Fruit fly (Drosophila melanogaster) whole organism, embryonic: ENCODE measurements around the gene CG1103.

ENCODE experiments used
- ATbp ChIP-seq: fragments of 200-800 bp; sonication (Bioruptor generic); optimal IDR thresholded peaks from 2 replicates; lab custom pipeline; 2017; ENCODE audit warnings: missing biosample characterization, mild to moderate bottlenecking, missing genetic modification characterization, missing genetic modification reagents
- CG10209 ChIP-seq: fragments of 200-800 bp; sonication (Bioruptor generic); optimal IDR thresholded peaks from 3 replicates; lab custom pipeline; 2017; ENCODE audit warnings: missing biosample characterization, mild to moderate bottlenecking, missing genetic modification characterization, missing genetic modification reagents
- CG10543 ChIP-seq: fragments of 200-800 bp; sonication (Bioruptor generic); optimal IDR thresholded peaks from 3 replicates; lab custom pipeline; 2017; ENCODE audit warnings: missing biosample characterization, mild to moderate bottlenecking, missing genetic modification characterization, moderate library complexity
- CG12391 ChIP-seq: fragments of 200-800 bp; sonication (Bioruptor generic); optimal IDR thresholded peaks from 3 replicates; lab custom pipeline; 2018; ENCODE audit warnings: missing biosample characterization, mild to moderate bottlenecking, missing genetic modification characterization, moderate library complexity
- CG12942 ChIP-seq: fragments of 200-800 bp; sonication (Bioruptor generic); optimal IDR thresholded peaks from 3 replicates; lab custom pipeline; 2016; ENCODE audit warnings: missing biosample characterization, missing genetic modification characterization
- CG15011 ChIP-seq: fragments of 200-800 bp; sonication (Bioruptor generic); optimal IDR thresholded peaks from 3 replicates; lab custom pipeline; 2018; ENCODE audit warnings: missing biosample characterization, mild to moderate bottlenecking, missing genetic modification characterization
- CG17829 ChIP-seq: fragments of 200-800 bp; optimal IDR thresholded peaks from 2 replicates; lab custom pipeline; 2019; ENCODE audit warnings: missing biosample characterization, mild to moderate bottlenecking, missing genetic modification characterization, moderate library complexity
- CG32772 ChIP-seq: fragments of 200-800 bp; sonication (Bioruptor generic); IDR thresholded peaks from 2 replicates; pipeline ENCODE4 v1.3.6; 2022; ENCODE audit warnings: missing biosample characterization, missing genetic modification characterization
- CG33213 ChIP-seq: fragments of 200-800 bp; sonication (Bioruptor generic); optimal IDR thresholded peaks from 3 replicates; lab custom pipeline; 2016; ENCODE audit warnings: missing biosample characterization, missing genetic modification characterization
- CG3995 ChIP-seq: fragments of 200-800 bp; sonication (Bioruptor generic); optimal IDR thresholded peaks from 3 replicates; lab custom pipeline; 2016; ENCODE audit warnings: missing biosample characterization, missing genetic modification characterization
- CG4424 ChIP-seq: fragments of 200-800 bp; sonication (Bioruptor generic); optimal IDR thresholded peaks from 3 replicates; lab custom pipeline; 2016; ENCODE audit warnings: missing biosample characterization, missing genetic modification characterization
- CG4617 ChIP-seq: fragments of 200-800 bp; sonication (Bioruptor generic); optimal IDR thresholded peaks from 3 replicates; lab custom pipeline; 2016; ENCODE audit warnings: missing biosample characterization, missing genetic modification characterization, borderline replicate concordance
- CG8089 ChIP-seq: fragments of 200-800 bp; sonication (Bioruptor generic); optimal IDR thresholded peaks from 3 replicates; lab custom pipeline; 2016; ENCODE audit warnings: missing biosample characterization, missing genetic modification characterization
- CG9932 ChIP-seq: fragments of 200-800 bp; sonication (Bioruptor generic); IDR thresholded peaks from 2 replicates; pipeline ENCODE4 v1.3.6; 2022; ENCODE audit warnings: missing biosample characterization, missing genetic modification characterization
- E2f2 ChIP-seq: fragments of 200-800 bp; sonication (Bioruptor generic); IDR thresholded peaks from 2 replicates; pipeline ENCODE4 v1.3.6; 2022; ENCODE audit warnings: missing biosample characterization, missing genetic modification characterization
- Eip74EF ChIP-seq, 2 experiments: fragments of 200-800 bp in 1 of 2; fragments of >200 bp in 1 of 2; sonication (Bioruptor generic) in 1 of 2; optimal IDR thresholded peaks; 2 replicates each; lab custom pipeline; 2017 to 2019; ENCODE audit warnings: missing biosample characterization in 2 of 2, missing genetic modification characterization in 2 of 2, mild to moderate bottlenecking in 1 of 2, moderate library complexity in 1 of 2
- Fer3 ChIP-seq: fragments of 200-800 bp; sonication (Bioruptor generic); optimal IDR thresholded peaks from 2 replicates; lab custom pipeline; 2018; ENCODE audit warnings: missing biosample characterization, mild to moderate bottlenecking, missing genetic modification characterization, moderate library complexity
- Gug ChIP-seq: fragments of 200-800 bp; sonication (Bioruptor generic); IDR thresholded peaks from 4 replicates; pipeline ENCODE4 v1.3.6; 2022; ENCODE audit warnings: missing biosample characterization, missing genetic modification characterization
- H2.0 ChIP-seq: fragments of 200-800 bp; sonication (Bioruptor generic); IDR thresholded peaks from 2 replicates; pipeline ENCODE4 v1.3.6; 2022; ENCODE audit warnings: missing biosample characterization, missing genetic modification characterization
- HLH54F ChIP-seq: fragments of 200-800 bp; sonication (Bioruptor generic); optimal IDR thresholded peaks from 3 replicates; lab custom pipeline; 2016; ENCODE audit warnings: missing biosample characterization, missing genetic modification characterization
- Hand ChIP-seq: fragments of 200-800 bp; sonication (Bioruptor generic); optimal IDR thresholded peaks from 2 replicates; lab custom pipeline; 2017; ENCODE audit warnings: mild to moderate bottlenecking, missing biosample characterization, missing genetic modification reagents, missing genetic modification characterization
- Hmx ChIP-seq: fragments of 200-800 bp; sonication (Bioruptor generic); optimal IDR thresholded peaks from 2 replicates; lab custom pipeline; 2016; ENCODE audit warnings: missing biosample characterization, missing genetic modification characterization
- Kr ChIP-seq: fragments of 200-800 bp; sonication (Bioruptor generic); optimal IDR thresholded peaks from 2 replicates; lab custom pipeline; 2017; ENCODE audit warnings: missing biosample characterization, mild to moderate bottlenecking, missing genetic modification characterization
- Lhr ChIP-seq: fragments of 200-800 bp; sonication (Bioruptor generic); optimal IDR thresholded peaks from 3 replicates; lab custom pipeline; 2017; ENCODE audit warnings: mild to moderate bottlenecking, missing biosample characterization, missing genetic modification reagents, missing genetic modification characterization
- Mad ChIP-seq: fragments of 200-800 bp; sonication (Bioruptor generic); optimal IDR thresholded peaks from 2 replicates; lab custom pipeline; 2016; ENCODE audit warnings: missing biosample characterization, missing genetic modification characterization
- Myb ChIP-seq: fragments of 200-800 bp; sonication (Bioruptor generic); optimal IDR thresholded peaks from 2 replicates; lab custom pipeline; 2016; ENCODE audit warnings: missing biosample characterization, missing genetic modification characterization
- Stat92E ChIP-seq, 3 experiments: fragments of >200 bp in 2 of 3; fragments of 200-800 bp in 1 of 3; sonication (Bioruptor generic) in 1 of 3; optimal IDR thresholded peaks; 2 replicates each; lab custom pipeline; 2017 to 2019; ENCODE audit warnings: missing biosample characterization in 3 of 3, missing genetic modification characterization in 3 of 3, mild to moderate bottlenecking in 1 of 3, moderate library complexity in 1 of 3
- Usf ChIP-seq: fragments of 200-800 bp; sonication (Bioruptor generic); optimal IDR thresholded peaks from 2 replicates; lab custom pipeline; 2017; ENCODE audit warnings: missing genotype, missing biosample characterization, missing genetic modification characterization
- ap ChIP-seq: fragments of 200-800 bp; sonication (Bioruptor generic); IDR thresholded peaks from 2 replicates; pipeline ENCODE4 v1.3.6; 2022; ENCODE audit warnings: missing biosample characterization, missing genetic modification characterization
- ato ChIP-seq: fragments of 200-800 bp; sonication (Bioruptor generic); IDR thresholded peaks from 2 replicates; pipeline ENCODE4 v1.3.6; 2022; ENCODE audit warnings: missing biosample characterization, missing genetic modification characterization; ENCODE audit not compliant: partially characterized antibody
- bbx ChIP-seq: fragments of 200-800 bp; sonication (Bioruptor generic); IDR thresholded peaks from 2 replicates; pipeline ENCODE4 v1.3.6; 2022; ENCODE audit warnings: missing biosample characterization, missing genetic modification characterization; ENCODE audit not compliant: partially characterized antibody
- bigmax ChIP-seq: fragments of 200-800 bp; sonication (Bioruptor generic); optimal IDR thresholded peaks from 2 replicates; lab custom pipeline; 2018; ENCODE audit warnings: missing biosample characterization, mild to moderate bottlenecking, missing genetic modification characterization
- cas ChIP-seq: fragments of 200-800 bp; sonication (Bioruptor generic); IDR thresholded peaks from 2 replicates; pipeline ENCODE4 v1.3.6; 2022; ENCODE audit warnings: missing biosample characterization, missing genetic modification characterization
- cg ChIP-seq: fragments of 200-800 bp; sonication (Bioruptor generic); optimal IDR thresholded peaks from 3 replicates; lab custom pipeline; 2019; ENCODE audit warnings: missing biosample characterization, mild to moderate bottlenecking, missing genetic modification characterization, moderate library complexity
- chn ChIP-seq: fragments of 200-800 bp; sonication (Bioruptor generic); optimal IDR thresholded peaks from 2 replicates; lab custom pipeline; 2016; ENCODE audit warnings: missing biosample characterization, missing genetic modification characterization
- da ChIP-seq: fragments of 200-800 bp; sonication (Bioruptor generic); optimal IDR thresholded peaks from 2 replicates; lab custom pipeline; 2016; ENCODE audit warnings: missing biosample characterization, missing genetic modification characterization
- danr ChIP-seq: fragments of 200-800 bp; sonication (Bioruptor generic); IDR thresholded peaks from 2 replicates; pipeline ENCODE4 v1.3.6; 2022; ENCODE audit warnings: missing biosample characterization, missing genetic modification characterization
- gt ChIP-seq: fragments of 200-800 bp; sonication (Bioruptor generic); IDR thresholded peaks from 2 replicates; pipeline ENCODE4 v1.3.6; 2022; ENCODE audit warnings: missing biosample characterization, missing genetic modification characterization
- h ChIP-seq: fragments of >200 bp; optimal IDR thresholded peaks from 2 replicates; lab custom pipeline; 2017
- ham ChIP-seq: fragments of 200-800 bp; sonication (Bioruptor generic); IDR thresholded peaks from 2 replicates; pipeline ENCODE4 v1.3.6; 2022; ENCODE audit warnings: missing biosample characterization, missing genetic modification characterization
- hb ChIP-seq: fragments of 200-800 bp; sonication (Bioruptor generic); IDR thresholded peaks from 3 replicates; pipeline ENCODE4 v1.3.6; 2022; ENCODE audit warnings: missing biosample characterization, missing genetic modification characterization; ENCODE audit not compliant: partially characterized antibody
- hbn ChIP-seq: fragments of 200-800 bp; sonication (Bioruptor generic); IDR thresholded peaks from 2 replicates; pipeline ENCODE4 v1.3.6; 2022; ENCODE audit warnings: missing biosample characterization, missing genetic modification characterization; ENCODE audit not compliant: partially characterized antibody
- jing ChIP-seq: fragments of 200-800 bp; sonication (Bioruptor generic); optimal IDR thresholded peaks from 2 replicates; lab custom pipeline; 2018; ENCODE audit warnings: missing biosample characterization, mild to moderate bottlenecking, missing genetic modification characterization
- jumu ChIP-seq: fragments of 200-800 bp; sonication (Bioruptor generic); optimal IDR thresholded peaks from 3 replicates; lab custom pipeline; 2016; ENCODE audit warnings: missing biosample characterization, missing genetic modification characterization
- kay ChIP-seq: fragments of 200-800 bp; sonication (Bioruptor generic); optimal IDR thresholded peaks from 2 replicates; lab custom pipeline; 2016; ENCODE audit warnings: missing biosample characterization, missing genetic modification characterization
- lbe ChIP-seq: fragments of 200-800 bp; sonication (Bioruptor generic); optimal IDR thresholded peaks from 2 replicates; lab custom pipeline; 2016; ENCODE audit warnings: missing biosample characterization, mild to moderate bottlenecking, missing genetic modification characterization
- prd ChIP-seq, 3 experiments: fragments of >200 bp in 2 of 3; fragments of 200-800 bp in 1 of 3; sonication (Bioruptor generic) in 1 of 3; optimal IDR thresholded peaks in 2 of 3; IDR thresholded peaks in 1 of 3; 2 replicates in 2 of 3; 3 replicates in 1 of 3; pipeline versions ENCODE4 v1.3.6 to Lab custom; 2017 to 2022; ENCODE audit warnings: missing biosample characterization in 1 of 3, missing genetic modification characterization in 1 of 3
- salm ChIP-seq: fragments of 200-800 bp; sonication (Bioruptor generic); optimal IDR thresholded peaks from 2 replicates; lab custom pipeline; 2018; ENCODE audit warnings: missing biosample characterization, mild to moderate bottlenecking, missing genetic modification characterization
- slou ChIP-seq: fragments of 200-800 bp; sonication (Bioruptor generic); optimal IDR thresholded peaks from 3 replicates; lab custom pipeline; 2016; ENCODE audit warnings: missing biosample characterization, missing genetic modification characterization
- twi ChIP-seq: fragments of 200-800 bp; optimal IDR thresholded peaks from 2 replicates; lab custom pipeline; 2019; ENCODE audit warnings: missing biosample characterization, mild to moderate bottlenecking, missing genetic modification characterization, moderate library complexity
- zen ChIP-seq: fragments of 200-800 bp; sonication (Bioruptor generic); optimal IDR thresholded peaks from 3 replicates; lab custom pipeline; 2018; ENCODE audit warnings: missing biosample characterization, mild to moderate bottlenecking, missing genetic modification characterization, moderate library complexity

Gene CG1103

DNA sequence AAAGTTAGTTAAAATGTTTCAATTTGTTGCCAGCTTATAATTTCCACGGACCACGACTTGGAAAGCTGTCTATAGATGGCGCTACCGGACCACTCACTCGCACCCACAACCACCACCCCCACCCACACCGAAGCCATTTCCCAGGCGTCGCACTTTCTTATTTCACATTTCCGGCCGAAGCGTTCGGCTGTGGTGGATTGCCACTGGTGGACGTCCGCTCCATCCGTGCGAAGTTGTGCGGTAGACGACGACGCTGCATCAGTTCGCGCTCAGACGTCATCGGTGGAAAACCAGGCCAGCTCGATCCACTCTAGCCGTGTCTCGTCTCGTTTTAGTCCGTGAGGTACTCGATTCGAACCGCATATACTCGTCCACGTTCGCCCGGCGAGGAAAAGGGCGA is 22.1 kb downstream of the CG1103 start, which contains the start of gene CG1090 (continued):
- TF ChIP-seq Hand, result peak; percentile 60
- TF ChIP-seq kay (GFP tag; lab: Kevin White, UChicago), result no peak
- no peak for TF ChIP-seq bigmax (GFP tag; lab: Kevin White, UChicago)
- no peak for TF ChIP-seq prd (optimal IDR thresholded peaks at IDR 0.05; lab: Kevin White, UChicago)
- no peak for TF ChIP-seq prd (GFP tag; IDR thresholded peaks at IDR 0.05; lab: Robert Waterston, UW)
- TF ChIP-seq Gug, result no peak
- no peak for TF ChIP-seq jing (GFP tag; lab: Kevin White, UChicago)
- no peak for TF ChIP-seq gt (GFP tag; lab: Robert Waterston, UW)
- no peak for TF ChIP-seq Usf (GFP tag; lab: Kevin White, UChicago)
- peak; percentile 64 for TF ChIP-seq CG10543 (GFP tag; lab: Kevin White, UChicago)
- TF ChIP-seq CG12391 (tag; lab: Kevin White, UChicago), result no peak
- no peak for TF ChIP-seq Mad (GFP tag; lab: Kevin White, UChicago)
- TF ChIP-seq zen (tag; lab: Kevin White, UChicago), result no peak
- TF ChIP-seq E2f2, result no peak
- peak; percentile 11 for TF ChIP-seq Fer3 (tag; lab: Kevin White, UChicago)
- no peak for TF ChIP-seq HLH54F
- no peak for TF ChIP-seq CG4424 (GFP tag; lab: Kevin White, UChicago)
- no peak for TF ChIP-seq Kr (GFP tag; lab: Kevin White, UChicago)
- no peak for TF ChIP-seq salm (tag; lab: Kevin White, UChicago)
- no peak for TF ChIP-seq twi (tag; lab: Kevin White, UChicago)
- no peak for TF ChIP-seq CG15011
- TF ChIP-seq Eip74EF (GFP tag; optimal IDR thresholded peaks at IDR 0.05; lab: Kevin White, UChicago), result no peak
- no peak for TF ChIP-seq CG3995
- TF ChIP-seq Myb (GFP tag; lab: Kevin White, UChicago), result no peak
- TF ChIP-seq lbe (GFP tag; lab: Kevin White, UChicago), result no peak
- no peak for TF ChIP-seq CG32772 (GFP tag; lab: Robert Waterston, UW)
- no peak for TF ChIP-seq da
- TF ChIP-seq hb, result no peak
- no peak for TF ChIP-seq CG4617 (GFP tag; lab: Kevin White, UChicago)
- no peak for TF ChIP-seq jumu
- TF ChIP-seq CG10209, result no peak
- TF ChIP-seq chn (GFP tag; lab: Kevin White, UChicago), result no peak
- TF ChIP-seq ap (GFP tag; lab: Robert Waterston, UW), result no peak
- TF ChIP-seq CG9932 (GFP tag; lab: Robert Waterston, UW), result no peak
- no peak for TF ChIP-seq cg (GFP tag; lab: Kevin White, UChicago)
- no peak for TF ChIP-seq danr (GFP tag; lab: Robert Waterston, UW)
- no peak for TF ChIP-seq CG33213 (GFP tag; lab: Kevin White, UChicago)
- TF ChIP-seq Stat92E (GFP tag; optimal IDR thresholded peaks at IDR 0.05; lab: Kevin White, UChicago), result no peak
- no peak for TF ChIP-seq CG12942
- no peak for TF ChIP-seq ato (GFP tag; lab: Robert Waterston, UW)
- TF ChIP-seq CG8089, result no peak
- no peak for TF ChIP-seq h
- TF ChIP-seq slou, result no peak
- no peak for TF ChIP-seq ATbp (GFP tag; lab: Kevin White, UChicago)
- no peak for TF ChIP-seq ham (GFP tag; lab: Robert Waterston, UW)
- TF ChIP-seq CG17829 (tag; lab: Kevin White, UChicago), result no peak
- no peak for TF ChIP-seq Hmx
- TF ChIP-seq H2.0 (GFP tag; lab: Robert Waterston, UW), result no peak
- no peak for TF ChIP-seq hbn (GFP tag; lab: Robert Waterston, UW)
- TF ChIP-seq bbx (GFP tag; lab: Robert Waterston, UW), result no peak
- no peak for TF ChIP-seq cas (GFP tag; lab: Robert Waterston, UW)
- no peak for TF ChIP-seq Lhr (GFP tag; lab: Kevin White, UChicago)
